Worm (Caenorhabditis elegans) whole organism, midembryonic: ENCODE data around the gene C25F9.14.

Source experiments
- T22C8.4 ChIP-seq: fragments of 200-800 bp; sonication (Bioruptor generic); IDR thresholded peaks from 2 replicates; pipeline ENCODE4 v1.3.6; 2022; ENCODE audit warnings: missing genetic modification characterization, missing compliant biosample characterization
- cog-1 ChIP-seq: sonication (generic microtip); optimal IDR thresholded peaks from 2 replicates; lab custom pipeline; 2016; ENCODE audit warnings: missing genetic modification characterization, missing compliant biosample characterization
- flt-1 ChIP-seq: fragments of 200-800 bp; sonication (Bioruptor generic); IDR thresholded peaks from 2 replicates; pipeline ENCODE4 v1.3.6; 2022; ENCODE audit warnings: missing genetic modification characterization, missing compliant biosample characterization
- klf-2 ChIP-seq: fragments of 200-800 bp; sonication (Bioruptor generic); conservative IDR thresholded peaks from 2 replicates; pipeline ENCODE4 v1.3.6; 2022; ENCODE audit warnings: missing genetic modification reagents, missing genetic modification characterization, missing compliant biosample characterization
- med-1 ChIP-seq: sonication (generic microtip); optimal IDR thresholded peaks from 2 replicates; lab custom pipeline; 2017; ENCODE audit warnings: missing genetic modification characterization, mild to moderate bottlenecking, missing compliant biosample characterization, antibody characterized with exemption, missing genetic modification reagents; ENCODE audit not compliant: insufficient read depth
- ref-1 ChIP-seq: fragments of 200-800 bp; sonication (Bioruptor generic); conservative IDR thresholded peaks from 2 replicates; pipeline ENCODE4 v1.3.6; 2022; ENCODE audit warnings: missing genetic modification reagents, missing genetic modification characterization, missing compliant biosample characterization
- tab-1 ChIP-seq: fragments of 200-800 bp; sonication (Bioruptor generic); IDR thresholded peaks from 2 replicates; pipeline ENCODE4 v1.3.6; 2022; ENCODE audit warnings: missing genetic modification characterization, missing compliant biosample characterization
- ztf-23 ChIP-seq: fragments of 200-800 bp; sonication (Bioruptor generic); IDR thresholded peaks from 2 replicates; pipeline ENCODE4 v1.3.6; 2022; ENCODE audit warnings: missing genetic modification reagents, missing genetic modification characterization, missing compliant biosample characterization
- ztf-29 ChIP-seq: fragments of 200-800 bp; sonication (Bioruptor generic); IDR thresholded peaks from 2 replicates; pipeline ENCODE4 v1.3.6; 2022; ENCODE audit warnings: missing genetic modification reagents, missing genetic modification characterization, missing compliant biosample characterization

C25F9.14 gene

DNA sequence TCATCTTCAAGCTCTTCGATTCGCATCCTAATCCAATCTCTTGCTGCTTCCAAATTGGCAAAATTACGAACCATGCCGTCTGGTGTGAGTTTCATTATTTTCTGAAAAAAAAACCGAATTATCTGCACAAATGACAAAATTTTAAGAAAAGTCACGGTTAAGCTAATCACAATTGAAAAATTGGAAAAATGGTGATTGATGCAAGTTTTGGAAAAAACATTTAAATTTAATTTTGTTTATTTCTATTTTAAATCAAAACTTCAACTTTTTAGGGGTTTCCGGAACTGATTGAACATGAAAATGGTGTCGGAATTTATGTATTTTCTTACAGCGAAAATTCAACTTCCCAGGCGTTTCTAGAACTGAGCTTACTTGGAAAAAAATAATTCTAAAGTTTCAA lies 33.4 kb upstream of the C25F9.14 start, which contains the start of gene C25F9.12:
Gene C25F9.12, minus strand, starts transcription at position 101 of the 400 bp plus-strand sequence.
- no peak for TF ChIP-seq med-1 (GFP tag; lab: Kevin White, UChicago)
- no peak for TF ChIP-seq ztf-23
- no peak for TF ChIP-seq klf-2 (GFP tag; lab: Robert Waterston, UW)
- TF ChIP-seq T22C8.4 (GFP tag; lab: Robert Waterston, UW): no peak
- no peak for TF ChIP-seq cog-1 (tag; lab: Kevin White, UChicago)
- no peak for TF ChIP-seq ref-1 (GFP tag; lab: Robert Waterston, UW)
- no peak for TF ChIP-seq flt-1 (GFP tag; lab: Robert Waterston, UW)
- TF ChIP-seq ztf-29: no peak
- TF ChIP-seq tab-1: no peak

DNA sequence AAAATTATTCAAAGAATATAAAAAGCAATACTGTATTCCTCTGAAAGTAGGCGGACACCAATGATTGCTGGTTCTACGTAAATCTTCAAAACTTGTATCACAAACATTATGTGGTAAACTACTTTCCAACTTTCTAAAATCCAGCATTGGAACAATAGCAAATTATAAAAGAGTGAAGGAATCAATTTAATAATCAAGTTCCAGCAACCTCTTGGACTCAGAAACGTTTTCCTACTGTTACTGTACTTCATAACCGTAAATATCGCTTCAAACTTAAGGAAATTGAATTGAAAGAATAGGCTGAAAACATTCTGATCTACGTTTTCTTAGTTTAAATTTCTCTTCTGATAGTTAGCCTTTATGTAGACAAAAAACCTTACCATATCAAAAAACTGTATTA lies 32.7 kb upstream of the C25F9.14 start:
- TF ChIP-seq klf-2 (GFP tag; lab: Robert Waterston, UW) (no peak), ztf-29 (no peak), ref-1 (GFP tag; lab: Robert Waterston, UW) (no peak), cog-1 (tag; lab: Kevin White, UChicago) (no peak), flt-1 (GFP tag; lab: Robert Waterston, UW) (no peak), T22C8.4 (GFP tag; lab: Robert Waterston, UW) (no peak), ztf-23 (no peak), med-1 (GFP tag; lab: Kevin White, UChicago) (no peak), tab-1 (no peak)

DNA sequence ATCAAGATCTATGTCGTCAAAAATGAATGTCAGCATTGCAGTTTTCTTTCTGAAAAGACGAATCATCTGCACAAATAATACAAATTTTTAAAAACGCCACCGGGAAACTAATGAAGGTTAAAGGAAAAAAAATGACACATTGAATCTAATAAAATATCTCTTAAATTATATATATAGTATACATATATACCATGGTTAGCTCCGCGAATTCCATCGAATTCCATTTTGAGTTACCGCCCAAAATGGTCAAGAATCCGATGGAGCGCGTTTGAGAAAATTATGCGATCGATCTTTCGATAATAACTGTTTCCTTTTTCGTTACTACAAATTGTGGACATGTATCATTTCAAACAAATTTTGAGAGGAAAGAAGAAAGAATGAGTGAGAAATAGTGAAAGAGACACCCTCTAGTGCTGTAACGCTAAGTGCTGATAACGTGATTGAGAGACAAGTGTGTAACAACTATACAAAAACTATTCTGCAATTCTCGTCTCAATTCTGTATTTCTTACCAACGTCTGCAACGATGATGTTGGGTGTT lies 30.9 kb upstream of the C25F9.14 start, which contains the start of the genes C25F9.6 and C25F9.10:
Gene C25F9.6, minus strand, starts transcription at position 51 of the 540 bp plus-strand sequence.
Gene C25F9.10, plus strand, starts transcription at position 454 of the 540 bp plus-strand sequence.
- TF ChIP-seq flt-1 (GFP tag; lab: Robert Waterston, UW) (no peak), tab-1 (no peak), ref-1 (GFP tag; lab: Robert Waterston, UW) (no peak), cog-1 (tag; lab: Kevin White, UChicago) (no peak), ztf-29 (no peak), ztf-23 (no peak), klf-2 (GFP tag; lab: Robert Waterston, UW) (no peak), med-1 (GFP tag; lab: Kevin White, UChicago) (no peak), T22C8.4 (GFP tag; lab: Robert Waterston, UW) (no peak)

DNA sequence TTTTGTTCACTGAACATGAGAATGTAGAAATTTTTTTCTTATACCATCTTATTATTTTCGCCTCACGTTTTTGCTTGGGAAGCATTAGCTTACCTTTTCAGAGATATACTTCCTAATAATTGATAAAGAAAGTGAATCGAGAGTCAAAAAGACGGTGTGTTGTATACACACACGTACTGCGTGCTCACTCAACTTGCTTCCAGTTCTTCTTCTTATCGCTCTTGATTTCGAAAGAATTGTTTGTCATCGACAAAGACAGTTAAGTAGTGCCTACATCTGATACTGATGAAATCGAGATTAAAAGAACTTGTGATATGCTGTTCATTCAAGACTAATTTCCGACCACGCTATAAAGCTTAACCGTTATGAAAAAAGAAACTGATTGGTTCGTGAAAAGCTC lies 25.6 kb upstream of the C25F9.14 start, which contains the start of gene C25F9.5:
Gene C25F9.5, minus strand, starts transcription at position 195 of the 400 bp plus-strand sequence.
- TF ChIP-seq med-1 (GFP tag; lab: Kevin White, UChicago): no peak
- TF ChIP-seq tab-1: no peak
- no peak for TF ChIP-seq ztf-29

DNA sequence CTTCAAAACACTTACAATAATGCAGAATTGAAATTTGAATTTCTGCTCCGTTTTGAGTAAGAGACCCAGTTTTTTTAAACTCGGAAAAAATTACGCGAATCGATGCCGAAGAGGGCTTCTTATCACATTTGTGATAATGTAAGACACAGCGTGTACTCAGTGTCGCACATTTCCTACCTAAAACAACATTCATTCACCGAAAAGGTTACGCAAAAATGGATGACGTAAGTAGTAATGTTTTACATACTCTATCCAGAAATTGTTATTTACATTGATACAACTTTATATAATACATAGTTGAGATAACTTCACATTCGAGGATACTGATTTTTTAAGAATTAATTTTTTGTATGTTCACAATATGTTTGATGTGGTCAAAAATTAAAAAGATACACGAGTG lies 19.8 kb upstream of the C25F9.14 start, which contains the start of the genes C25F9.4 and C25F9.9:
Gene C25F9.4, minus strand, starts transcription at position 101 of the 400 bp plus-strand sequence.
Gene C25F9.9, plus strand, starts transcription at position 137 of the 400 bp plus-strand sequence.
- TF ChIP-seq med-1 (GFP tag; lab: Kevin White, UChicago) (no peak), klf-2 (GFP tag; lab: Robert Waterston, UW) (no peak), T22C8.4 (GFP tag; lab: Robert Waterston, UW) (no peak), ref-1 (GFP tag; lab: Robert Waterston, UW) (no peak), tab-1 (no peak), ztf-29 (no peak), ztf-23 (no peak), cog-1 (tag; lab: Kevin White, UChicago) (no peak), flt-1 (GFP tag; lab: Robert Waterston, UW) (no peak)

DNA sequence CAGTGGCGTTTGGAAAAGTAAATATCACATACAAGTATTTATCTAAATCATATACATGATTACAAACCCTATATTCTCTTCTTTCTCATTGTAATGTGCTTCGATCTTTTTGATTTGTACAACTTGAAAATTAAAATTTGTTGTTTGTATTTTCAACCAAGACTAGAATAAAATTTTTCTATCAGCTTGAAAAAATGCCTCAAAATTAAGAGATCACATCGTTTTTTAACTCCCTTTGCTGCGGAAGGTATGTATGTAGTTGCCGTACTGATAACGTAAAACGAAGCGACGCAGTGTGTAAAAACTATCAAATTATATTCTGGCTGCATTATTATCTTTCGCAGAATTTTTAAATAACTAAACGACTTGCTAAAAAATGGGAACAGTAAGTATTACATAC lies 18.4 kb upstream of the C25F9.14 start, which contains the start of gene C25F9.15:
Gene C25F9.15, plus strand, starts transcription at position 301 of the 400 bp plus-strand sequence.
- no peak for TF ChIP-seq ztf-23
- no peak for TF ChIP-seq ztf-29
- no peak for TF ChIP-seq flt-1 (GFP tag; lab: Robert Waterston, UW)
- TF ChIP-seq med-1 (GFP tag; lab: Kevin White, UChicago): no peak
- no peak for TF ChIP-seq tab-1
- TF ChIP-seq ref-1 (GFP tag; lab: Robert Waterston, UW): no peak
- no peak for TF ChIP-seq cog-1 (tag; lab: Kevin White, UChicago)
- no peak for TF ChIP-seq T22C8.4 (GFP tag; lab: Robert Waterston, UW)
- no peak for TF ChIP-seq klf-2 (GFP tag; lab: Robert Waterston, UW)

DNA sequence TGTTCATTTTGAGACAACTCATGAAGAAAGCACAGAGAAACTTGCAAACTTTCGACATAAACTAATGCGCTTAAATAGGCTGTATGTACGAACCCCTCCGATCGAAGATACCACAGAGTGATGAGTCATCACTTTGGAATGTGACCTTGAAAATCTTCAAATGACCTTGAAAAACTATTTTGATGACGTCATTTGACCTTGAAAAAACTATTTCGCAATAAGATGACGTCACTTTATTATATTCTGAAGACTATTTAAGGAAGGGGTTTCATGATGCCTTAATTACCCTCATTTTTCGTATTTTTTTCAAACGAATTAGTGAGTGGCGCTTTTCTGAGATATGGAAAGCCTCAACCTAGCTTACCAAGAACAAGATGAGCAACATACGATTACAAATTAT lies 15.2 kb upstream of the C25F9.14 start, which contains the start of gene C25F9.2:
Gene C25F9.2, plus strand, starts transcription at position 341 of the 400 bp plus-strand sequence.
- TF ChIP-seq flt-1 (GFP tag; lab: Robert Waterston, UW): no peak
- no peak for TF ChIP-seq cog-1 (tag; lab: Kevin White, UChicago)
- no peak for TF ChIP-seq ref-1 (GFP tag; lab: Robert Waterston, UW)
- no peak for TF ChIP-seq ztf-29
- no peak for TF ChIP-seq med-1 (GFP tag; lab: Kevin White, UChicago)
- TF ChIP-seq ztf-23: no peak
- no peak for TF ChIP-seq T22C8.4 (GFP tag; lab: Robert Waterston, UW)
- no peak for TF ChIP-seq tab-1
- no peak for TF ChIP-seq klf-2 (GFP tag; lab: Robert Waterston, UW)

DNA sequence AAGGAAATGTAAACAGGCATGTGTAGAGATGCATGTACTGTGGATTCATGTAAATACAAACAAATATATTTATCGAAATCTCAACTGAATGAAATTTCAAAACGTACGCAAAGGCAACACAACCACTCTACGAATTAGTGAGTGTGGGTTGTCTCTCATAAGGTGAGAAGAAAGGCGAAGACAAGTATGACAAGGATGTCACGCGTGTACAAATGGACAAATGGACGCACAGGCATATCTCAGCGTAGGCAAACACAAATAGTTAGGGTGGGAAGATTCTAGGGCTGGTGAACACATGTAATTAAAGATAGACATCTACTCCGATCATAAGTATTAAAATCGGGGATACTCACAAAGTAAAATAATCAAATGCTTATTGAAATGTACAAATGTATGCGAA lies 8.2 kb upstream of the C25F9.14 start:
- TF ChIP-seq med-1 (GFP tag; lab: Kevin White, UChicago): no peak
- TF ChIP-seq cog-1 (tag; lab: Kevin White, UChicago): no peak
- TF ChIP-seq flt-1 (GFP tag; lab: Robert Waterston, UW): no peak
- no peak for TF ChIP-seq klf-2 (GFP tag; lab: Robert Waterston, UW)
- no peak for TF ChIP-seq T22C8.4 (GFP tag; lab: Robert Waterston, UW)
- TF ChIP-seq tab-1: no peak
- no peak for TF ChIP-seq ztf-23
- TF ChIP-seq ztf-29: no peak
- no peak for TF ChIP-seq ref-1 (GFP tag; lab: Robert Waterston, UW)

DNA sequence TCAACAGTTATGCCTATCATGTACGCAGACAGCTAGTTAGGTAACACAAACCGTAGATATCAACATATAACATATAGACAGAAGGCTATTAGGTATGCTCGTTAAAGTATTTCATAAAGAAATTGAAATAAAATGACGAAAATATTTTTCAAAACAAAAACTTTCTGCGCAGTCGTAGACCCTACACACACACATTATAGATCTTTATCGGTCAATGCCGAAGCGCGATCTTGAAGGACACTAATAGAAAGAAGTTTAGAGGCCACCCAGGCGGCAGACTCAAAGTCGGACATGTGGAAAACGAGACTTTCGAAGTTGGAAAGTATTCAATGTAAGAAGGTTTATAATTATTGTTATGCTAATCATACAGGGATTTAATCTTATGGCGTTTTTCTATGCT lies 7.3 kb upstream of the C25F9.14 start:
- TF ChIP-seq tab-1 (no peak), flt-1 (GFP tag; lab: Robert Waterston, UW) (no peak), cog-1 (tag; lab: Kevin White, UChicago) (no peak), klf-2 (GFP tag; lab: Robert Waterston, UW) (no peak), med-1 (GFP tag; lab: Kevin White, UChicago) (no peak), ref-1 (GFP tag; lab: Robert Waterston, UW) (no peak), T22C8.4 (GFP tag; lab: Robert Waterston, UW) (no peak), ztf-23 (no peak), ztf-29 (no peak)
